Worm (Caenorhabditis elegans) whole organism, early embryonic: ENCODE measurements around the gene col-13.
A peak's percentile ranks its signal among the peaks of the same experiment; 100 is the strongest.

Experiments used
- B0310.2 ChIP-seq: sonication (generic microtip); optimal IDR thresholded peaks from 2 replicates; lab custom pipeline; 2016; ENCODE audit warnings: mild to moderate bottlenecking, missing genetic modification characterization, missing compliant biosample characterization
- F13C5.2 ChIP-seq: sonication (generic microtip); optimal IDR thresholded peaks from 2 replicates; lab custom pipeline; 2017; ENCODE audit warnings: mild to moderate bottlenecking, missing genetic modification characterization, inconsistent platforms, missing compliant biosample characterization
- aly-1 ChIP-seq: sonication (generic microtip); optimal IDR thresholded peaks from 2 replicates; lab custom pipeline; 2016; ENCODE audit warnings: missing genetic modification characterization, missing compliant biosample characterization
- ama-1 ChIP-seq: fragments of 150-350 bp; optimal IDR thresholded peaks from 2 replicates; lab custom pipeline; 2014
- ceh-13 ChIP-seq: fragments of 200-800 bp; sonication (Bioruptor generic); optimal IDR thresholded peaks from 2 replicates; lab custom pipeline; 2018; ENCODE audit warnings: mild to moderate bottlenecking, missing genetic modification characterization, missing compliant biosample characterization
- ceh-36 ChIP-seq: sonication (generic microtip); optimal IDR thresholded peaks from 2 replicates; lab custom pipeline; 2016; ENCODE audit warnings: missing genetic modification characterization, inconsistent platforms, missing compliant biosample characterization
- ets-7 ChIP-seq: sonication (generic microtip); optimal IDR thresholded peaks from 2 replicates; lab custom pipeline; 2016; ENCODE audit warnings: missing genotype, missing genetic modification characterization, missing compliant biosample characterization
- flt-1 ChIP-seq: fragments of 200-800 bp; sonication (Bioruptor generic); IDR thresholded peaks from 2 replicates; pipeline ENCODE4 v1.3.6; 2022; ENCODE audit warnings: missing genetic modification characterization, missing compliant biosample characterization
- hmbx-1 ChIP-seq: sonication (generic microtip); optimal IDR thresholded peaks from 2 replicates; lab custom pipeline; 2016; ENCODE audit warnings: mild to moderate bottlenecking, missing genetic modification characterization, missing compliant biosample characterization
- hmg-4 ChIP-seq: fragments of 200-800 bp; sonication (Bioruptor generic); optimal IDR thresholded peaks from 2 replicates; lab custom pipeline; 2018; ENCODE audit warnings: mild to moderate bottlenecking, missing genetic modification characterization, missing compliant biosample characterization
- hnd-1 ChIP-seq: sonication (generic microtip); optimal IDR thresholded peaks from 2 replicates; lab custom pipeline; 2016; ENCODE audit warnings: missing genetic modification characterization, missing compliant biosample characterization
- pes-1 ChIP-seq: fragments of 200-800 bp; sonication (Bioruptor generic); IDR thresholded peaks from 2 replicates; pipeline ENCODE4 v1.3.6; 2022; ENCODE audit warnings: missing genetic modification reagents, missing genetic modification characterization, missing compliant biosample characterization
- scrt-1 ChIP-seq: fragments of 200-800 bp; sonication (Bioruptor generic); IDR thresholded peaks from 2 replicates; pipeline ENCODE4 v1.3.6; 2022; ENCODE audit warnings: missing genetic modification characterization, missing compliant biosample characterization
- sea-1 ChIP-seq: fragments of 200-800 bp; sonication (Bioruptor generic); conservative IDR thresholded peaks from 2 replicates; pipeline ENCODE4 v1.3.6; 2022; ENCODE audit warnings: missing genetic modification characterization, missing compliant biosample characterization
- tbx-11 ChIP-seq: fragments of 200-800 bp; sonication (Bioruptor generic); IDR thresholded peaks from 2 replicates; pipeline ENCODE4 v1.3.6; 2022; ENCODE audit warnings: missing genetic modification characterization, missing compliant biosample characterization
- tbx-37 ChIP-seq: fragments of 200-800 bp; sonication (Bioruptor generic); conservative IDR thresholded peaks from 2 replicates; pipeline ENCODE4 v1.3.6; 2022; ENCODE audit warnings: missing genetic modification reagents, missing genetic modification characterization, missing compliant biosample characterization
- tra-4 ChIP-seq: sonication (generic microtip); optimal IDR thresholded peaks from 2 replicates; lab custom pipeline; 2017; ENCODE audit warnings: missing genetic modification characterization, missing compliant biosample characterization

Gene col-13

DNA sequence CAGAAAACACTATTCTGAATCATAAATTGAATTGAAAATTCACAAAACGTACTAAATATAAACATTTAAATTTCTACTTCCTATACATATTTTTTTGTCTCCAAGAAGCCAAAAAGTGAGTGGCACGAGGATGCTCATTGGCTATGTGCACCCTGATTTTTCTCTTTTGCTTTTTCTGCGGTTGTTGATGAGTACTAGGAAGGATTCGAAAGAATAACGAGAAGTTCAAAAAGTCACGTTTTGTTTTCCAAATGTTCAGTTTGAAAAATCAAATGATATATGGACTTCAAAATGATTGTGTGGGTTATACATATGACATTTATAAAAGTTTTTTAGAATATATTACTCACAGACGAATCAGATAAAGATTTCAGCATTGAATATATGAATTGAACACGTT, 43.0 kb upstream of the col-13 start:
- no peak for TF ChIP-seq ceh-36 (tag; lab: Kevin White, UChicago)
- no peak for TF ChIP-seq sea-1 (GFP tag; lab: Robert Waterston, UW)
- no peak for TF ChIP-seq F13C5.2 (tag; lab: Kevin White, UChicago)

DNA sequence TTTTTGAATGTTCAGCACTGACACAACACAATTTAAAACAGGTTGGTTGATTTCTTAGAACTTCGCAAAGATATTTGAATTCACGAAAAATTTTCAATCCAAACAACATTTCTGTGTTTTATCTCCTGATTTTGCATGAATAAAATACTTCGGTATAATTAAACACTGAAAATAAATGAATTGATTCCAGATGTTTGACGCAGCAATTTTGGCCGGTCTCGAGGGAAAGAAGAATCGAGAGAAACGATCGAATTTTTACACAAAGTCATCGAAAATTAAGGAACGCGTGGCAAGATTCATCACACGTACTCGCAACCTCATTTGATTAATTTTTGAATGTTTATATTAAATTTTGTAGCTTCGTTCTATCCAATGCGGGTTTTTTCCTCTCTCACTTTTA, 42.5 kb upstream of the col-13 start:
- TF ChIP-seq B0310.2 (tag; lab: Kevin White, UChicago) (no peak), aly-1 (tag; lab: Kevin White, UChicago) (no peak), F13C5.2 (tag; lab: Kevin White, UChicago) (no peak), sea-1 (GFP tag; lab: Robert Waterston, UW) (no peak), tbx-37 (GFP tag; lab: Robert Waterston, UW) (no peak), hnd-1 (tag; lab: Kevin White, UChicago) (no peak), pes-1 (no peak), tra-4 (no peak), ceh-13 (GFP tag; lab: Kevin White, UChicago) (no peak), tbx-11 (GFP tag; lab: Robert Waterston, UW) (no peak), hmg-4 (GFP tag; lab: Kevin White, UChicago) (no peak), ets-7 (tag; lab: Kevin White, UChicago) (no peak), scrt-1 (GFP tag; lab: Robert Waterston, UW) (no peak), flt-1 (GFP tag; lab: Robert Waterston, UW) (no peak), ceh-36 (tag; lab: Kevin White, UChicago) (no peak), hmbx-1 (tag; lab: Kevin White, UChicago) (no peak), ama-1 (no peak)

- TF ChIP-seq flt-1 (GFP tag; lab: Robert Waterston, UW) (no peak), scrt-1 (GFP tag; lab: Robert Waterston, UW) (no peak), F13C5.2 (tag; lab: Kevin White, UChicago) (no peak), B0310.2 (tag; lab: Kevin White, UChicago) (no peak), hnd-1 (tag; lab: Kevin White, UChicago) (no peak), hmbx-1 (tag; lab: Kevin White, UChicago) (no peak), ceh-13 (GFP tag; lab: Kevin White, UChicago) (no peak), aly-1 (tag; lab: Kevin White, UChicago) (no peak), tra-4 (no peak), tbx-37 (GFP tag; lab: Robert Waterston, UW) (no peak), sea-1 (GFP tag; lab: Robert Waterston, UW) (no peak), tbx-11 (GFP tag; lab: Robert Waterston, UW) (no peak), ets-7 (tag; lab: Kevin White, UChicago) (no peak), hmg-4 (GFP tag; lab: Kevin White, UChicago) (no peak)
These were observed 41.6 kb upstream of the col-13 start, which contains the start of gene F22E12.3 for ce11 chrV:10463276-10463675. TSS of gene F22E12.3 (minus strand) at chrV:10463376.

- TF ChIP-seq ama-1 (no peak), pes-1 (no peak), sea-1 (GFP tag; lab: Robert Waterston, UW) (no peak), ceh-13 (GFP tag; lab: Kevin White, UChicago) (no peak), tbx-11 (GFP tag; lab: Robert Waterston, UW) (no peak), aly-1 (tag; lab: Kevin White, UChicago) (no peak), hmg-4 (GFP tag; lab: Kevin White, UChicago) (no peak), tra-4 (no peak), ceh-36 (tag; lab: Kevin White, UChicago) (no peak), hmbx-1 (tag; lab: Kevin White, UChicago) (no peak)
These were observed 40.4 kb upstream of the col-13 start, which contains the start of gene chw-1 for ce11 chrV:10462066-10462465. TSS of gene chw-1 (plus strand) at chrV:10462282.

DNA sequence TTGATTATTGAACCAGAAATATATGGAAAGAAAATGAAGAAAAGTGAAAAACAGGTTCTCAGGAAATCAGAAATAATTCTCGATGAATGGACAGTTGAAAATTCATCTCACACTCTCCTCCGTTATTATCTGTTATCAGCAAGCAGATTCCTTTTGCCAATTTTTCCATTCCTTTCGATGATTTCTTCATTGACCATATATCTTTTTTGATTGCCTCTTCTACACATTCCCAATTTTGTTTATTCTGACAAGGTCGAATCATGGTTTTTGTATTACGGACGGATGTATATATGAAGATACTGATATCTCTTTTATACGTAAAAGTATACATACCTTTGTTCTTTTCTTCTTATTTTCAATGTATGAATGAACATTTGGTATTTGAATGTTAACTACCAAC, 39.0 kb upstream of the col-13 start:
- no peak for TF ChIP-seq tbx-11 (GFP tag; lab: Robert Waterston, UW)

DNA sequence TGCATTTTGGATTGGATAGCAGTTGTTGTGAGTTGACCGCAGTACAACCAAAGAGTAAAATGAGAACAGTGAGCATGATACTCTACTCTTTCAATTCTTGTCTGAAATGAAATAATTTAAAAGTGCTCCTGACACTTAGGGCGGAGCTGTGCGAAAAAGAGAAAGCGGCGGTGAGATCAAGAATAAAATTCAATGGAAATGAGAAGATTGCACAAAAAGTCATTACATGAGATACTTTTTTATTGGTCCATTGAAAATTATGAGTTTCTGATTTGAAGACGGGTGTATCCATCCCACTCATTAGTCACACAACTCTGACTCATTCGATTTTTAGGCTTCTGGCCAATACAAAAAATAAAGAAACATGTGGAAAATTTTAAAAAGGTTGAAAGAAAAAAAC, 35.5 kb upstream of the col-13 start, which contains the start of gene F22E12.1:
TSS of gene F22E12.1 (minus strand) at position 101 of the 400 bp plus-strand sequence.
- TF ChIP-seq sea-1 (GFP tag; lab: Robert Waterston, UW) (no peak), ets-7 (tag; lab: Kevin White, UChicago) (no peak)

- TF ChIP-seq tbx-37 (GFP tag; lab: Robert Waterston, UW) = no peak
- no peak for TF ChIP-seq tra-4
- no peak for TF ChIP-seq hmg-4 (GFP tag; lab: Kevin White, UChicago)
- TF ChIP-seq F13C5.2 (tag; lab: Kevin White, UChicago) = no peak
- no peak for TF ChIP-seq scrt-1 (GFP tag; lab: Robert Waterston, UW)
- no peak for TF ChIP-seq sea-1 (GFP tag; lab: Robert Waterston, UW)
- TF ChIP-seq pes-1 = no peak
- no peak for TF ChIP-seq aly-1 (tag; lab: Kevin White, UChicago)
- no peak for TF ChIP-seq hnd-1 (tag; lab: Kevin White, UChicago)
- no peak for TF ChIP-seq B0310.2 (tag; lab: Kevin White, UChicago)
- TF ChIP-seq tbx-11 (GFP tag; lab: Robert Waterston, UW) = no peak
- TF ChIP-seq ama-1 = no peak
- no peak for TF ChIP-seq ceh-13 (GFP tag; lab: Kevin White, UChicago)
- no peak for TF ChIP-seq ets-7 (tag; lab: Kevin White, UChicago)
- no peak for TF ChIP-seq hmbx-1 (tag; lab: Kevin White, UChicago)
- no peak for TF ChIP-seq flt-1 (GFP tag; lab: Robert Waterston, UW)
- no peak for TF ChIP-seq ceh-36 (tag; lab: Kevin White, UChicago)
These were observed 31.8 kb upstream of the col-13 start, which contains the start of gene Y32F6A.5 for ce11 chrV:10453466-10453865. TSS of gene Y32F6A.5 (minus strand) at chrV:10453605.

ce11 chrV:10450355-10450754, 28.7 kb upstream of the col-13 start:
- TF ChIP-seq tbx-11 (GFP tag; lab: Robert Waterston, UW) (peak; percentile 58; the same call in 1 of the 2 replicates), flt-1 (GFP tag; lab: Robert Waterston, UW) (peak; percentile 71), tbx-37 (GFP tag; lab: Robert Waterston, UW) (peak; percentile 77; the same call in 1 of the 2 replicates), sea-1 (GFP tag; lab: Robert Waterston, UW) (0 out of 2 replicates have a peak, but pooled peaks have one; percentile 44)
